Worm (Caenorhabditis elegans) whole organism, late embryonic: ENCODE results near the gene sftb-6.

Experiments used
- ceh-45 ChIP-seq: fragments of 200-800 bp; sonication (Bioruptor generic); IDR thresholded peaks from 2 replicates; pipeline ENCODE4 v1.3.6; 2022; ENCODE audit warnings: missing genetic modification reagents, missing genetic modification characterization, missing compliant biosample characterization
- ets-4 ChIP-seq: sonication (generic microtip); optimal IDR thresholded peaks from 2 replicates; lab custom pipeline; 2016; ENCODE audit warnings: missing genetic modification characterization, missing compliant biosample characterization
- pag-3 ChIP-seq: sonication (generic microtip); optimal IDR thresholded peaks from 2 replicates; lab custom pipeline; 2016; ENCODE audit warnings: missing compliant biosample characterization, missing genetic modification characterization, borderline replicate concordance
- tbx-2 ChIP-seq: sonication (generic microtip); optimal IDR thresholded peaks from 2 replicates; lab custom pipeline; 2016; ENCODE audit warnings: missing genetic modification characterization, missing compliant biosample characterization

DNA sequence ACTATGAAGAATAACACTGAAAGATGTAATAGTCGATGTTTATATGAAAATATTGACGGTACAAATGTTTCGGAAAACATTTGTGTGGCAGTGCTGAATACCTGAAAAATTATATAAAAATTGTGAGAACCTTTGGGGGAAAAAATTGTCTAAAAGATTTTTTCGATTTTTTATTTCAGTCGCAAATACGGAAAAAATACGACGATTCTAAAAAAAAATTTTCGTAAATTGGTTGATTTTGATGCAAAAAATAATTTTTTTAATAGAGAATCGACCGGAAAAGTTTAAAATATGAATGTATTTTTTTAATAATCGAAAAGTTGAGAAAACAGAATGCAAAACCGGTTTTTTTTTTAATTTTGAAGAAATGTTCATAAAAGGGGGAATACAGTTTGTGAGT is 3.0 kb upstream of the sftb-6 start, which contains the start of gene C50D2.7:
- TF ChIP-seq ets-4 (tag; lab: Kevin White, UChicago): no peak
- TF ChIP-seq tbx-2: no peak
- no peak for TF ChIP-seq ceh-45 (GFP tag; lab: Robert Waterston, UW)
- no peak for TF ChIP-seq pag-3 (tag; lab: Kevin White, UChicago)
